Worm (Caenorhabditis elegans) whole organism, early embryonic: ENCODE data around the gene T11F9.1.

Experiments
- B0310.2 ChIP-seq: sonication (generic microtip); optimal IDR thresholded peaks from 2 replicates; lab custom pipeline; 2016; ENCODE audit warnings: mild to moderate bottlenecking, missing genetic modification characterization, missing compliant biosample characterization
- F13C5.2 ChIP-seq: sonication (generic microtip); optimal IDR thresholded peaks from 2 replicates; lab custom pipeline; 2017; ENCODE audit warnings: mild to moderate bottlenecking, missing genetic modification characterization, inconsistent platforms, missing compliant biosample characterization
- aly-1 ChIP-seq: sonication (generic microtip); optimal IDR thresholded peaks from 2 replicates; lab custom pipeline; 2016; ENCODE audit warnings: missing genetic modification characterization, missing compliant biosample characterization
- ama-1 ChIP-seq: fragments of 150-350 bp; optimal IDR thresholded peaks from 2 replicates; lab custom pipeline; 2014
- ceh-13 ChIP-seq: fragments of 200-800 bp; sonication (Bioruptor generic); optimal IDR thresholded peaks from 2 replicates; lab custom pipeline; 2018; ENCODE audit warnings: mild to moderate bottlenecking, missing genetic modification characterization, missing compliant biosample characterization
- ceh-36 ChIP-seq: sonication (generic microtip); optimal IDR thresholded peaks from 2 replicates; lab custom pipeline; 2016; ENCODE audit warnings: missing genetic modification characterization, inconsistent platforms, missing compliant biosample characterization
- ets-7 ChIP-seq: sonication (generic microtip); optimal IDR thresholded peaks from 2 replicates; lab custom pipeline; 2016; ENCODE audit warnings: missing genotype, missing genetic modification characterization, missing compliant biosample characterization
- flt-1 ChIP-seq: fragments of 200-800 bp; sonication (Bioruptor generic); IDR thresholded peaks from 2 replicates; pipeline ENCODE4 v1.3.6; 2022; ENCODE audit warnings: missing genetic modification characterization, missing compliant biosample characterization
- hmbx-1 ChIP-seq: sonication (generic microtip); optimal IDR thresholded peaks from 2 replicates; lab custom pipeline; 2016; ENCODE audit warnings: mild to moderate bottlenecking, missing genetic modification characterization, missing compliant biosample characterization
- hmg-4 ChIP-seq: fragments of 200-800 bp; sonication (Bioruptor generic); optimal IDR thresholded peaks from 2 replicates; lab custom pipeline; 2018; ENCODE audit warnings: mild to moderate bottlenecking, missing genetic modification characterization, missing compliant biosample characterization
- hnd-1 ChIP-seq: sonication (generic microtip); optimal IDR thresholded peaks from 2 replicates; lab custom pipeline; 2016; ENCODE audit warnings: missing genetic modification characterization, missing compliant biosample characterization
- pes-1 ChIP-seq: fragments of 200-800 bp; sonication (Bioruptor generic); IDR thresholded peaks from 2 replicates; pipeline ENCODE4 v1.3.6; 2022; ENCODE audit warnings: missing genetic modification reagents, missing genetic modification characterization, missing compliant biosample characterization
- scrt-1 ChIP-seq: fragments of 200-800 bp; sonication (Bioruptor generic); IDR thresholded peaks from 2 replicates; pipeline ENCODE4 v1.3.6; 2022; ENCODE audit warnings: missing genetic modification characterization, missing compliant biosample characterization
- sea-1 ChIP-seq: fragments of 200-800 bp; sonication (Bioruptor generic); conservative IDR thresholded peaks from 2 replicates; pipeline ENCODE4 v1.3.6; 2022; ENCODE audit warnings: missing genetic modification characterization, missing compliant biosample characterization
- tbx-11 ChIP-seq: fragments of 200-800 bp; sonication (Bioruptor generic); IDR thresholded peaks from 2 replicates; pipeline ENCODE4 v1.3.6; 2022; ENCODE audit warnings: missing genetic modification characterization, missing compliant biosample characterization
- tbx-37 ChIP-seq: fragments of 200-800 bp; sonication (Bioruptor generic); conservative IDR thresholded peaks from 2 replicates; pipeline ENCODE4 v1.3.6; 2022; ENCODE audit warnings: missing genetic modification reagents, missing genetic modification characterization, missing compliant biosample characterization
- tra-4 ChIP-seq: sonication (generic microtip); optimal IDR thresholded peaks from 2 replicates; lab custom pipeline; 2017; ENCODE audit warnings: missing genetic modification characterization, missing compliant biosample characterization

Gene T11F9.1

DNA sequence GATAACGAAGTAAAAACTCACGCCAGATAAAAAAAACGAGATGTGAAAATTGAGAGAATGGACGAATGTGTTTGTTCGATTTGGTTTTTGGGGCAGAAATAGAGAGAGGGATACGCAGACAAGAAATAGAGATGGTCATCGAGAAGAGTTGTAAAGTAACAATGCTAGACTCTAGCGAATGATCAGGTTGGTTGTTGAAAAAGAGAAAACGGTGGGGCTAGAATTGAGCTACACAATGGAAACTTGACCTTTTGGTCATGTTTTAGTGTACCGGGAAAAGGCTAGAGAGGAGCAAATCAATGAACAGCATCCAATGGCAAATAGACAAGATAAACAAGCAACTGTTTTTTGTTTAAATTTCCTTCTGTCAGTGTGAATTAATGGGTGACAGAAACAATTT lies 31.0 kb downstream of the T11F9.1 start, which contains the start of gene dhs-19:
Gene dhs-19, minus strand, starts transcription at position 101 of the 400 bp plus-strand sequence.
- TF ChIP-seq sea-1: no peak
- no peak for TF ChIP-seq ceh-13 (GFP tag; lab: Kevin White, UChicago)
- no peak for TF ChIP-seq ceh-36 (tag; lab: Kevin White, UChicago)
- no peak for TF ChIP-seq F13C5.2 (tag; lab: Kevin White, UChicago)
- TF ChIP-seq scrt-1: no peak
- TF ChIP-seq hmg-4 (GFP tag; lab: Kevin White, UChicago): no peak
- no peak for TF ChIP-seq tra-4 (tag; lab: Kevin White, UChicago)
- TF ChIP-seq pes-1 (GFP tag; lab: Robert Waterston, UW): no peak
- no peak for TF ChIP-seq flt-1 (GFP tag; lab: Robert Waterston, UW)
- TF ChIP-seq hnd-1 (tag; lab: Kevin White, UChicago): no peak
- no peak for TF ChIP-seq tbx-11 (GFP tag; lab: Robert Waterston, UW)
- no peak for TF ChIP-seq aly-1 (tag; lab: Kevin White, UChicago)
- TF ChIP-seq ets-7 (tag; lab: Kevin White, UChicago): no peak
- TF ChIP-seq hmbx-1 (tag; lab: Kevin White, UChicago): no peak
- TF ChIP-seq ama-1 (lab: Kevin White, UChicago): no peak

DNA sequence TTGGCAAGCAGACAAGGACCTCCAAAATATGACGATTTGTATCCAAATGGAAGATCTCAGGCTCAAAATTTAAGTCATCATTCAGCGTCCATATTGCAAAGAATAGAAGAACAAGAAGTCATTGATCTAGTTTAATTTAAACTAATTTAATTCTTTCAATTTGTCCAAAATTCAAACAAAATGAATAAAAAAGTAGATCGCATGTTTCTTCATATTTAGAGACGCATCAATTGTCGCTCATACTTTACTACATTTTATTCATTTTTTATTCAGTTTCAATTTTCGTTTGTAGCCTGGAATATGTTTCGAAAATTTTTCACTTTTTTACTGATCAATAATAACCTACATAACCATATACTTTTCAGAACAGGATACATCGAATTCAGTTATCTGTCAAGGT lies 33.1 kb downstream of the T11F9.1 start, which contains the start of gene T11F9.21:
Gene T11F9.21, plus strand, starts transcription at position 301 of the 400 bp plus-strand sequence.
- TF ChIP-seq tbx-11 (GFP tag; lab: Robert Waterston, UW) (no peak), hnd-1 (tag; lab: Kevin White, UChicago) (no peak), ets-7 (tag; lab: Kevin White, UChicago) (no peak), hmbx-1 (tag; lab: Kevin White, UChicago) (no peak), tra-4 (tag; lab: Kevin White, UChicago) (no peak), sea-1 (no peak), ceh-13 (GFP tag; lab: Kevin White, UChicago) (no peak), aly-1 (tag; lab: Kevin White, UChicago) (no peak), hmg-4 (GFP tag; lab: Kevin White, UChicago) (no peak)

DNA sequence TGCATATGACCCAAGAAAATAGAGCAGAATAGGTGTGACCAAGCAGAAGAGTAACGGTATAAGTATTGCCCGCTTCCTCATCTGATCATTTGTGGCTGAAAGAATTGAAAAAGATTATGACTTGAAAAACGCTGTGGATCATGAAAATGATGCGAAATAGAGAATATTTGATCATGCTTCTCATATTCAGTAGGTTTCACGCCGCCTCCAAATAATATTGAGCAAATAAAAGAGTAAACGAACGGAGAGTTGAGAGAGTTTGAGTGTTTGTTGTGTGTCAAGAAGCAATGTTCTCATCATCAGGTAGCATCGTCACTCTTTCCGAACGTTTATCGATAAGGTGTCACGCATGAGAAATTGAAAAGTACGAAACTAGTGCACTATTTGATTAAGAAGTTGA lies 36.9 kb downstream of the T11F9.1 start, which contains the start of gene htrl-1:
Gene htrl-1, minus strand, starts transcription at position 101 of the 400 bp plus-strand sequence.
- TF ChIP-seq ceh-36 (tag; lab: Kevin White, UChicago): no peak
- TF ChIP-seq B0310.2: no peak
- TF ChIP-seq pes-1 (GFP tag; lab: Robert Waterston, UW): no peak
- TF ChIP-seq F13C5.2 (tag; lab: Kevin White, UChicago): no peak
- no peak for TF ChIP-seq scrt-1
- no peak for TF ChIP-seq ama-1 (lab: Kevin White, UChicago)
- TF ChIP-seq tbx-37: no peak
- no peak for TF ChIP-seq hmbx-1 (tag; lab: Kevin White, UChicago)
- TF ChIP-seq sea-1: no peak
- TF ChIP-seq hnd-1 (tag; lab: Kevin White, UChicago): no peak
- TF ChIP-seq flt-1 (GFP tag; lab: Robert Waterston, UW): no peak
- no peak for TF ChIP-seq tbx-11 (GFP tag; lab: Robert Waterston, UW)
- TF ChIP-seq aly-1 (tag; lab: Kevin White, UChicago): no peak
- TF ChIP-seq hmg-4 (GFP tag; lab: Kevin White, UChicago): no peak
- TF ChIP-seq tra-4 (tag; lab: Kevin White, UChicago): no peak
- no peak for TF ChIP-seq ets-7 (tag; lab: Kevin White, UChicago)
- TF ChIP-seq ceh-13 (GFP tag; lab: Kevin White, UChicago): no peak

DNA sequence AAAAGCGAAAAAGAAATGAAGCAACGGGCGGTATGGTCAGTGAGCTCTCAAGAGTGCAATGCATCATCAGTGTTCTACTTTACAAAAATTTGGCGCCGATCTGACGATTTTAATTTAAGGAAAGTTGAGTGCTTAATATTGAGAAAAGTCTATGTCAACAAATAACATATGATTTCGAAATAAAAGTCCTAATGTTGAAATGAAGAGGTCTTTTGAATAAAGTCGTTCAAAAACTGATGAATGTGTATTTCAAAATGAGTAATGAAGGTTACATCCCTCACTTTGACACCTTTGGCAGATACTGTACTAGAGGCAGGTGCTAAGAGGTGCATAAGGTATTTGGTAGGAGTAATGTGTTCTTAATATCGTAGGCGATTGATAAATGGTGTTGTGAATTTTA lies 38.1 kb downstream of the T11F9.1 start:
- TF ChIP-seq ceh-13 (GFP tag; lab: Kevin White, UChicago): no peak
- TF ChIP-seq ama-1 (lab: Kevin White, UChicago): no peak
- no peak for TF ChIP-seq hnd-1 (tag; lab: Kevin White, UChicago)
- no peak for TF ChIP-seq scrt-1
- TF ChIP-seq B0310.2: no peak
- no peak for TF ChIP-seq ets-7 (tag; lab: Kevin White, UChicago)
- TF ChIP-seq sea-1: no peak
- TF ChIP-seq hmbx-1 (tag; lab: Kevin White, UChicago): no peak
- TF ChIP-seq tra-4 (tag; lab: Kevin White, UChicago): no peak
- no peak for TF ChIP-seq aly-1 (tag; lab: Kevin White, UChicago)
- no peak for TF ChIP-seq tbx-37
- no peak for TF ChIP-seq ceh-36 (tag; lab: Kevin White, UChicago)
- no peak for TF ChIP-seq flt-1 (GFP tag; lab: Robert Waterston, UW)
- TF ChIP-seq tbx-11 (GFP tag; lab: Robert Waterston, UW): no peak
- no peak for TF ChIP-seq F13C5.2 (tag; lab: Kevin White, UChicago)
- TF ChIP-seq hmg-4 (GFP tag; lab: Kevin White, UChicago): no peak
- no peak for TF ChIP-seq pes-1 (GFP tag; lab: Robert Waterston, UW)

DNA sequence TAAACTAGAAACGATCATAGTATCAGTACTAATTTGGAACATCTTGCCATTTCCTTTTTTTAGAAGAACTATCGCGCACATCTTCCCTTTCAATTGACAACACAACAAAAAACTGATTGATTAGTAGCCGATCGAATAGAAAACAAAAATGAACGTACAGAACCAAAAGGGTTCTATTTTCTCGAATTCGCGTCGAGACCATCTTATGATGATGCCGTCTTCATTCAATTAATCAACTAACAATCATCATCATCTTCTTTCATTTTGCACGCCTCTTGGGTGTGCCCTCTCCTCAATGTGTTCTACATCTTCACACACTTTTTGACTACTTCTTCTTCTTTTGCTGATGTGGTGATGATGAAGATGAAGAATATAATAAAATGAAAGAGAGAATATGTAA lies 40.4 kb downstream of the T11F9.1 start:
- TF ChIP-seq ets-7 (tag; lab: Kevin White, UChicago) (no peak), sea-1 (no peak), scrt-1 (no peak), hmbx-1 (tag; lab: Kevin White, UChicago) (no peak), F13C5.2 (tag; lab: Kevin White, UChicago) (no peak), tbx-37 (no peak), tra-4 (tag; lab: Kevin White, UChicago) (no peak), hmg-4 (GFP tag; lab: Kevin White, UChicago) (no peak), flt-1 (GFP tag; lab: Robert Waterston, UW) (no peak), aly-1 (tag; lab: Kevin White, UChicago) (no peak), hnd-1 (tag; lab: Kevin White, UChicago) (no peak), tbx-11 (GFP tag; lab: Robert Waterston, UW) (no peak), ama-1 (lab: Kevin White, UChicago) (no peak)

DNA sequence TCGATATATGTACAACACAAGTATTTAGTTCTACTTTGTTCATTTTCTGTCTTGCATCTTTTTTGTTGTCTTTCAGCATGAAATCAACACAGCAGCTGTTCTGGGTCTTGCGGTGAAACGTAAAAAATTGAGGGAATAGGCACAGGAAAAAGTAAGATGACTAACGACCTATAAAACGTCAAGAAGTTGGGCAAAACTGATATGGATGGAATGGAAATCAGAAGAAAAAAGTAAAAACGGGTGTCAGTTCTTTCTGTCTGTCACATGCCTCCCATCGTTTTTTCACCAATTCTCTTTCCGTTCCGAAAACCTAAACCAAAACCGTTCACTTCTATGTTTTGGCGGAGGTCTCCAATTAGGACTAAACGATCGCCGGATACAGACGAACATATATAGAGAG lies 41.6 kb downstream of the T11F9.1 start:
- no peak for TF ChIP-seq F13C5.2 (tag; lab: Kevin White, UChicago)
- no peak for TF ChIP-seq scrt-1
- TF ChIP-seq tra-4 (tag; lab: Kevin White, UChicago): no peak
- no peak for TF ChIP-seq ama-1 (lab: Kevin White, UChicago)
- TF ChIP-seq ceh-13 (GFP tag; lab: Kevin White, UChicago): no peak
- TF ChIP-seq ceh-36 (tag; lab: Kevin White, UChicago): no peak
- TF ChIP-seq pes-1 (GFP tag; lab: Robert Waterston, UW): no peak
- TF ChIP-seq hmbx-1 (tag; lab: Kevin White, UChicago): no peak
- TF ChIP-seq hmg-4 (GFP tag; lab: Kevin White, UChicago): no peak
- no peak for TF ChIP-seq hnd-1 (tag; lab: Kevin White, UChicago)
- no peak for TF ChIP-seq flt-1 (GFP tag; lab: Robert Waterston, UW)
- TF ChIP-seq sea-1: no peak
- no peak for TF ChIP-seq aly-1 (tag; lab: Kevin White, UChicago)
- no peak for TF ChIP-seq ets-7 (tag; lab: Kevin White, UChicago)
- no peak for TF ChIP-seq tbx-37
- TF ChIP-seq tbx-11 (GFP tag; lab: Robert Waterston, UW): no peak
- no peak for TF ChIP-seq B0310.2
